Fruit fly (Drosophila melanogaster) whole organism, prepupa: ENCODE measurements around the gene olf413.

Experiments
- Blimp-1 ChIP-seq: fragments of 200-800 bp; sonication (Bioruptor generic); optimal IDR thresholded peaks from 3 replicates; lab custom pipeline; 2017; ENCODE audit warnings: missing biosample characterization, missing genetic modification characterization, mild to moderate bottlenecking, moderate library complexity, missing genetic modification reagents
- CG10631 ChIP-seq: fragments of 200-800 bp; sonication (Bioruptor generic); optimal IDR thresholded peaks from 2 replicates; lab custom pipeline; 2016; ENCODE audit warnings: missing biosample characterization, missing genetic modification characterization
- CG10669 ChIP-seq: fragments of 200-800 bp; sonication (Bioruptor generic); optimal IDR thresholded peaks from 3 replicates; lab custom pipeline; 2018; ENCODE audit warnings: missing biosample characterization, mild to moderate bottlenecking, missing genetic modification characterization, moderate library complexity
- CG11294 ChIP-seq: fragments of 200-800 bp; sonication (Bioruptor generic); IDR thresholded peaks from 2 replicates; pipeline ENCODE4 v1.3.6; 2022; ENCODE audit warnings: missing biosample characterization, missing genetic modification characterization
- CG11762 ChIP-seq: fragments of 200-800 bp; sonication (Bioruptor generic); optimal IDR thresholded peaks from 3 replicates; lab custom pipeline; 2016; ENCODE audit warnings: missing biosample characterization, missing genetic modification characterization; ENCODE audit not compliant: insufficient read depth
- CG11902 ChIP-seq: fragments of 200-800 bp; sonication (Bioruptor generic); optimal IDR thresholded peaks from 3 replicates; lab custom pipeline; 2016; ENCODE audit warnings: missing biosample characterization, missing genetic modification characterization
- CG15336 ChIP-seq: fragments of 200-800 bp; sonication (Bioruptor generic); IDR thresholded peaks from 2 replicates; pipeline ENCODE4 v1.3.6; 2022; ENCODE audit warnings: missing biosample characterization, missing genetic modification characterization
- CG1621 ChIP-seq: fragments of 200-800 bp; sonication (Bioruptor generic); optimal IDR thresholded peaks from 3 replicates; lab custom pipeline; 2018; ENCODE audit warnings: missing biosample characterization, mild to moderate bottlenecking, missing genetic modification characterization
- CG16779 ChIP-seq: fragments of 200-800 bp; sonication (Bioruptor generic); optimal IDR thresholded peaks from 3 replicates; lab custom pipeline; 2017; ENCODE audit warnings: missing biosample characterization, mild to moderate bottlenecking, missing genetic modification characterization
- CG3032 ChIP-seq: fragments of 200-800 bp; optimal IDR thresholded peaks from 2 replicates; lab custom pipeline; 2019; ENCODE audit warnings: missing biosample characterization, mild to moderate bottlenecking, missing genetic modification characterization, moderate library complexity
- CG32006 ChIP-seq: fragments of 200-800 bp; sonication (Bioruptor generic); optimal IDR thresholded peaks from 3 replicates; lab custom pipeline; 2017; ENCODE audit warnings: missing biosample characterization, mild to moderate bottlenecking, missing genetic modification characterization
- CG3919 ChIP-seq: fragments of 200-800 bp; sonication (Bioruptor generic); optimal IDR thresholded peaks from 3 replicates; lab custom pipeline; 2016; ENCODE audit warnings: missing biosample characterization, missing genetic modification characterization
- CG4318 ChIP-seq: fragments of 200-800 bp; sonication (Bioruptor generic); optimal IDR thresholded peaks from 3 replicates; lab custom pipeline; 2017; ENCODE audit warnings: missing biosample characterization, mild to moderate bottlenecking, missing genetic modification characterization
- CG6163 ChIP-seq: fragments of 200-800 bp; sonication (Bioruptor generic); IDR thresholded peaks from 3 replicates; pipeline ENCODE4 v1.3.6; 2022; ENCODE audit warnings: missing biosample characterization, missing genetic modification characterization
- CG6808 ChIP-seq: fragments of 200-800 bp; sonication (Bioruptor generic); optimal IDR thresholded peaks from 3 replicates; lab custom pipeline; 2017; ENCODE audit warnings: missing biosample characterization, missing genetic modification characterization, mild to moderate bottlenecking, moderate library complexity, missing genetic modification reagents
- CG7368 ChIP-seq: fragments of 200-800 bp; sonication (Bioruptor generic); optimal IDR thresholded peaks from 3 replicates; lab custom pipeline; 2016; ENCODE audit warnings: missing biosample characterization, missing genetic modification characterization
- CG8119 ChIP-seq: fragments of 200-800 bp; sonication (Bioruptor generic); IDR thresholded peaks from 3 replicates; pipeline ENCODE4 v1.3.6; 2022; ENCODE audit warnings: missing biosample characterization, missing genetic modification characterization
- CG8632 ChIP-seq: fragments of 200-800 bp; sonication (Bioruptor generic); optimal IDR thresholded peaks from 3 replicates; lab custom pipeline; 2016; ENCODE audit warnings: missing biosample characterization, missing genetic modification characterization
- Eip75B ChIP-seq: fragments of 200-800 bp; sonication (Bioruptor generic); optimal IDR thresholded peaks from 3 replicates; lab custom pipeline; 2016; ENCODE audit warnings: missing biosample characterization, missing genetic modification characterization
- Ets21C ChIP-seq: fragments of 200-800 bp; sonication (Bioruptor generic); optimal IDR thresholded peaks from 3 replicates; lab custom pipeline; 2016; ENCODE audit warnings: missing biosample characterization, missing genetic modification characterization
- Ets96B ChIP-seq: fragments of 200-800 bp; optimal IDR thresholded peaks from 2 replicates; lab custom pipeline; 2019; ENCODE audit warnings: missing biosample characterization, mild to moderate bottlenecking, missing genetic modification characterization, moderate library complexity
- Gug ChIP-seq: fragments of 200-800 bp; sonication (Bioruptor generic); IDR thresholded peaks from 2 replicates; pipeline ENCODE4 v1.3.6; 2022; ENCODE audit warnings: missing biosample characterization, missing genetic modification characterization
- Hr38 ChIP-seq: sonication (Bioruptor generic); optimal IDR thresholded peaks from 2 replicates; lab custom pipeline; 2016; ENCODE audit warnings: missing biosample characterization, missing genetic modification characterization
- Hr39 ChIP-seq: fragments of 200-800 bp; sonication (Bioruptor generic); optimal IDR thresholded peaks from 2 replicates; lab custom pipeline; 2016; ENCODE audit warnings: missing biosample characterization, missing genetic modification characterization
- Hr4 ChIP-seq: fragments of 200-800 bp; sonication (Bioruptor generic); optimal IDR thresholded peaks from 3 replicates; lab custom pipeline; 2016; ENCODE audit warnings: missing biosample characterization, missing genetic modification characterization
- Lpt ChIP-seq: fragments of 200-800 bp; sonication (Bioruptor generic); optimal IDR thresholded peaks from 3 replicates; lab custom pipeline; 2016; ENCODE audit warnings: missing biosample characterization, missing genetic modification characterization
- OdsH ChIP-seq: fragments of 200-800 bp; sonication (Bioruptor generic); optimal IDR thresholded peaks from 3 replicates; lab custom pipeline; 2016; ENCODE audit warnings: missing biosample characterization, missing genetic modification characterization
- Smox ChIP-seq: fragments of 200-800 bp; sonication (Bioruptor generic); optimal IDR thresholded peaks from 3 replicates; lab custom pipeline; 2016; ENCODE audit warnings: missing biosample characterization, missing genetic modification characterization
- Sox102F ChIP-seq: fragments of 200-800 bp; sonication (Bioruptor generic); optimal IDR thresholded peaks from 2 replicates; lab custom pipeline; 2016; ENCODE audit warnings: missing biosample characterization, mild to moderate bottlenecking, missing genetic modification characterization
- Sox14 ChIP-seq: fragments of 200-800 bp; sonication (Bioruptor generic); optimal IDR thresholded peaks from 3 replicates; lab custom pipeline; 2016; ENCODE audit warnings: missing biosample characterization, missing genetic modification characterization
- achi ChIP-seq: fragments of 200-800 bp; sonication (Bioruptor generic); optimal IDR thresholded peaks from 3 replicates; lab custom pipeline; 2016; ENCODE audit warnings: missing biosample characterization, missing genetic modification characterization
- acj6 ChIP-seq: fragments of 200-800 bp; sonication (Bioruptor generic); optimal IDR thresholded peaks from 3 replicates; lab custom pipeline; 2016; ENCODE audit warnings: missing biosample characterization, missing genetic modification characterization
- cyc ChIP-seq: fragments of 200-800 bp; sonication (Bioruptor generic); optimal IDR thresholded peaks from 3 replicates; lab custom pipeline; 2016; ENCODE audit warnings: missing biosample characterization, missing genetic modification characterization
- dac ChIP-seq: fragments of 200-800 bp; sonication (Bioruptor generic); optimal IDR thresholded peaks from 2 replicates; lab custom pipeline; 2017; ENCODE audit warnings: missing biosample characterization, mild to moderate bottlenecking, missing genetic modification characterization
- dsx ChIP-seq: fragments of 200-800 bp; optimal IDR thresholded peaks from 3 replicates; lab custom pipeline; 2019; ENCODE audit warnings: missing biosample characterization, mild to moderate bottlenecking, missing genetic modification characterization, moderate library complexity; ENCODE audit not compliant: poor library complexity, severe bottlenecking
- eg ChIP-seq: fragments of 200-800 bp; sonication (Bioruptor generic); IDR thresholded peaks from 3 replicates; pipeline ENCODE4 v1.3.6; 2022; ENCODE audit warnings: missing biosample characterization, missing genetic modification characterization
- esn ChIP-seq: fragments of 200-800 bp; sonication (Bioruptor generic); optimal IDR thresholded peaks from 2 replicates; lab custom pipeline; 2016; ENCODE audit warnings: missing biosample characterization, mild to moderate bottlenecking, missing genetic modification characterization, moderate library complexity
- fd59A ChIP-seq: fragments of 200-800 bp; sonication (Bioruptor generic); optimal IDR thresholded peaks from 2 replicates; lab custom pipeline; 2017; ENCODE audit warnings: missing biosample characterization, mild to moderate bottlenecking, missing genetic modification characterization, missing genetic modification reagents
- fd85E ChIP-seq: fragments of 200-800 bp; sonication (Bioruptor generic); optimal IDR thresholded peaks from 3 replicates; lab custom pipeline; 2016; ENCODE audit warnings: missing biosample characterization, missing genetic modification characterization
- fkh ChIP-seq: fragments of 200-800 bp; sonication (Bioruptor generic); optimal IDR thresholded peaks from 3 replicates; lab custom pipeline; 2017; ENCODE audit warnings: missing biosample characterization, mild to moderate bottlenecking, missing genetic modification characterization, moderate library complexity
- lz ChIP-seq: fragments of 200-800 bp; sonication (Bioruptor generic); optimal IDR thresholded peaks from 3 replicates; lab custom pipeline; 2016; ENCODE audit warnings: missing biosample characterization, missing genetic modification characterization
- net ChIP-seq: fragments of 200-800 bp; sonication (Bioruptor generic); optimal IDR thresholded peaks from 3 replicates; lab custom pipeline; 2016; ENCODE audit warnings: missing biosample characterization, missing genetic modification characterization
- pdm3 ChIP-seq: fragments of 200-800 bp; sonication (Bioruptor generic); optimal IDR thresholded peaks from 3 replicates; lab custom pipeline; 2016; ENCODE audit warnings: missing biosample characterization, missing genetic modification characterization
- spab ChIP-seq: fragments of 200-800 bp; sonication (Bioruptor generic); optimal IDR thresholded peaks from 2 replicates; lab custom pipeline; 2017; ENCODE audit warnings: missing biosample characterization, mild to moderate bottlenecking, missing genetic modification characterization, missing genetic modification reagents
- ss ChIP-seq, 2 experiments: fragments of 200-800 bp; sonication (Bioruptor generic); optimal IDR thresholded peaks; 2 replicates in 1 of 2; 3 replicates in 1 of 2; lab custom pipeline; 2017 to 2018; ENCODE audit warnings: mild to moderate bottlenecking in 2 of 2, missing biosample characterization in 2 of 2, missing genetic modification characterization in 2 of 2, moderate library complexity in 1 of 2
- svp ChIP-seq: fragments of 200-800 bp; sonication (Bioruptor generic); peaks from one replicate; lab custom pipeline; 2016; ENCODE audit warnings: missing biosample characterization, missing genetic modification characterization
- topi ChIP-seq: fragments of 200-800 bp; sonication (Bioruptor generic); optimal IDR thresholded peaks from 3 replicates; lab custom pipeline; 2016; ENCODE audit warnings: missing biosample characterization, missing genetic modification characterization

olf413 gene

dm6 chr3L:22135849-22136248, at the start of gene olf413:
Gene olf413 (plus strand): TSS chr3L:22136090.
- TF ChIP-seq esn (no peak), CG7368 (no peak), acj6 (no peak), CG4318 (GFP tag; lab: Kevin White, UChicago) (no peak), ss (GFP tag; optimal IDR thresholded peaks at IDR 0.05; lab: Kevin White, UChicago) (peak in 1 of 2 experiments; percentile 18), CG6163 (GFP tag; lab: Robert Waterston, UW) (peak; percentile 27; the same call in 1 of the 3 replicates), spab (GFP tag; lab: Kevin White, UChicago) (no peak), fd59A (GFP tag; lab: Kevin White, UChicago) (no peak), Hr39 (GFP tag; lab: Kevin White, UChicago) (no peak), CG11762 (GFP tag; lab: Kevin White, UChicago) (no peak), achi (GFP tag; lab: Kevin White, UChicago) (no peak), CG11294 (GFP tag; lab: Robert Waterston, UW) (no peak), CG8119 (GFP tag; lab: Robert Waterston, UW) (no peak), CG3032 (tag; lab: Kevin White, UChicago) (no peak), CG8632 (GFP tag; lab: Kevin White, UChicago) (no peak), CG10669 (GFP tag; lab: Kevin White, UChicago) (no peak), fd85E (GFP tag; lab: Kevin White, UChicago) (no peak), Hr38 (GFP tag; lab: Kevin White, UChicago) (no peak), Smox (GFP tag; lab: Kevin White, UChicago) (no peak), Sox14 (GFP tag; lab: Kevin White, UChicago) (no peak), CG11902 (GFP tag; lab: Kevin White, UChicago) (no peak), Ets21C (GFP tag; lab: Kevin White, UChicago) (no peak), Sox102F (GFP tag; lab: Kevin White, UChicago) (peak; percentile 31), Ets96B (tag; lab: Kevin White, UChicago) (no peak), lz (GFP tag; lab: Kevin White, UChicago) (no peak), Gug (GFP tag; lab: Robert Waterston, UW) (no peak), cyc (GFP tag; lab: Kevin White, UChicago) (no peak), Eip75B (no peak), Hr4 (GFP tag; lab: Kevin White, UChicago) (no peak), svp (no peak), Lpt (GFP tag; lab: Kevin White, UChicago) (no peak), CG32006 (GFP tag; lab: Kevin White, UChicago) (no peak), topi (no peak), CG6808 (GFP tag; lab: Kevin White, UChicago) (no peak), CG16779 (tag; lab: Kevin White, UChicago) (no peak), pdm3 (GFP tag; lab: Kevin White, UChicago) (no peak), CG15336 (GFP tag; lab: Robert Waterston, UW) (no peak), fkh (GFP tag; lab: Kevin White, UChicago) (peak; percentile 23), net (no peak), Blimp-1 (GFP tag; lab: Kevin White, UChicago) (no peak), CG1621 (peak; percentile 26), dac (GFP tag; lab: Kevin White, UChicago) (no peak), eg (GFP tag; lab: Robert Waterston, UW) (0 out of 3 replicates have a peak, but pooled peaks have one; percentile 16), dsx (GFP tag; lab: Kevin White, UChicago) (peak; percentile 52), CG10631 (no peak), OdsH (GFP tag; lab: Kevin White, UChicago) (no peak), CG3919 (GFP tag; lab: Kevin White, UChicago) (peak; percentile 21)
